Worm (Caenorhabditis elegans) whole organism, mixed stage, embryonic: Measurements from ENCODE around the gene col-145.

ENCODE experiments used
- M03D4.4 ChIP-seq: sonication (generic microtip); optimal IDR thresholded peaks from 2 replicates; lab custom pipeline; 2017; ENCODE audit warnings: mild to moderate bottlenecking, missing genetic modification characterization, missing compliant biosample characterization
- bed-3 ChIP-seq: fragments of 200-800 bp; sonication (Bioruptor generic); optimal IDR thresholded peaks from 3 replicates; lab custom pipeline; 2018; ENCODE audit warnings: mild to moderate bottlenecking, missing genetic modification characterization, moderate library complexity, missing compliant biosample characterization
- blmp-1 ChIP-seq: fragments of 150-350 bp; optimal IDR thresholded peaks from 2 replicates; lab custom pipeline; 2014; ENCODE audit warnings: missing biosample characterization, missing genetic modification characterization
- ceh-39 ChIP-seq: fragments of 150-350 bp; optimal IDR thresholded peaks from 2 replicates; lab custom pipeline; 2014; ENCODE audit warnings: missing biosample characterization, missing genetic modification characterization
- ceh-43 ChIP-seq: fragments of 200-800 bp; sonication (Bioruptor generic); optimal IDR thresholded peaks from 2 replicates; lab custom pipeline; 2018; ENCODE audit warnings: mild to moderate bottlenecking, missing genetic modification characterization, moderate library complexity, missing compliant biosample characterization
- ceh-83 ChIP-seq: fragments of 200-800 bp; sonication (Bioruptor generic); optimal IDR thresholded peaks from 2 replicates; lab custom pipeline; 2018; ENCODE audit warnings: mild to moderate bottlenecking, missing genetic modification characterization, missing compliant biosample characterization
- ces-1 ChIP-seq: fragments of 150-350 bp; optimal IDR thresholded peaks from 2 replicates; lab custom pipeline; 2014; ENCODE audit warnings: missing biosample characterization, missing genetic modification reagents, missing genetic modification characterization
- cnd-1 ChIP-seq: fragments of 200-800 bp; sonication (Bioruptor generic); optimal IDR thresholded peaks from 2 replicates; lab custom pipeline; 2018; ENCODE audit warnings: mild to moderate bottlenecking, missing genetic modification characterization, missing compliant biosample characterization
- drap-1 ChIP-seq: fragments of 200-800 bp; sonication (Bioruptor generic); optimal IDR thresholded peaks from 3 replicates; lab custom pipeline; 2018; ENCODE audit warnings: mild to moderate bottlenecking, missing genetic modification characterization, missing compliant biosample characterization
- elt-1 ChIP-seq: sonication (generic microtip); optimal IDR thresholded peaks from 2 replicates; lab custom pipeline; 2017; ENCODE audit warnings: missing genetic modification characterization, mild to moderate bottlenecking, missing compliant biosample characterization, antibody characterized with exemption, moderate library complexity, borderline replicate concordance; ENCODE audit not compliant: insufficient read depth
- elt-3 ChIP-seq: fragments of 150-350 bp; optimal IDR thresholded peaks from 2 replicates; lab custom pipeline; 2014; ENCODE audit warnings: missing biosample characterization, missing genetic modification characterization
- flh-1 ChIP-seq: fragments of 200-800 bp; sonication (Bioruptor generic); optimal IDR thresholded peaks from 2 replicates; lab custom pipeline; 2018; ENCODE audit warnings: mild to moderate bottlenecking, missing genetic modification characterization, moderate library complexity, missing compliant biosample characterization
- ham-2 ChIP-seq: fragments of 200-800 bp; sonication (Bioruptor generic); optimal IDR thresholded peaks from 2 replicates; lab custom pipeline; 2018; ENCODE audit warnings: mild to moderate bottlenecking, missing genetic modification characterization, missing compliant biosample characterization
- hlh-1 ChIP-seq: fragments of 150-350 bp; optimal IDR thresholded peaks from 2 replicates; lab custom pipeline; 2014; ENCODE audit warnings: missing biosample characterization, missing genetic modification reagents, missing genetic modification characterization
- lin-13 ChIP-seq: fragments of 150-350 bp; optimal IDR thresholded peaks from 2 replicates; lab custom pipeline; 2014; ENCODE audit warnings: missing biosample characterization, missing genetic modification characterization
- lin-32 ChIP-seq: fragments of 200-800 bp; sonication (Bioruptor generic); optimal IDR thresholded peaks from 2 replicates; lab custom pipeline; 2018; ENCODE audit warnings: mild to moderate bottlenecking, missing genetic modification characterization, missing compliant biosample characterization
- lsy-2 ChIP-seq: fragments of 150-350 bp; optimal IDR thresholded peaks from 2 replicates; lab custom pipeline; 2014; ENCODE audit warnings: missing biosample characterization, missing genetic modification characterization
- mab-5 ChIP-seq: fragments of 150-350 bp; optimal IDR thresholded peaks from 2 replicates; lab custom pipeline; 2014; ENCODE audit warnings: missing biosample characterization, missing genetic modification characterization
- mep-1 ChIP-seq: fragments of 150-350 bp; optimal IDR thresholded peaks from 2 replicates; lab custom pipeline; 2017; ENCODE audit warnings: missing biosample characterization, missing genetic modification reagents, missing genetic modification characterization, inconsistent platforms
- mls-2 ChIP-seq: sonication (generic microtip); optimal IDR thresholded peaks from 2 replicates; lab custom pipeline; 2016; ENCODE audit warnings: mild to moderate bottlenecking, missing genetic modification characterization, moderate library complexity, missing compliant biosample characterization
- nhr-12 ChIP-seq: fragments of 150-350 bp; optimal IDR thresholded peaks from 2 replicates; lab custom pipeline; 2014; ENCODE audit warnings: missing biosample characterization, missing genetic modification characterization
- nhr-2 ChIP-seq: fragments of 150-350 bp; optimal IDR thresholded peaks from 2 replicates; lab custom pipeline; 2014; ENCODE audit warnings: missing biosample characterization, missing genetic modification characterization
- nhr-237 ChIP-seq: fragments of 150-350 bp; optimal IDR thresholded peaks from 2 replicates; lab custom pipeline; 2014; ENCODE audit warnings: missing biosample characterization, missing genetic modification characterization
- nhr-28 ChIP-seq: fragments of 150-350 bp; optimal IDR thresholded peaks from 2 replicates; lab custom pipeline; 2014; ENCODE audit warnings: missing biosample characterization, missing genetic modification characterization
- nhr-76 ChIP-seq: sonication (generic microtip); optimal IDR thresholded peaks from 2 replicates; lab custom pipeline; 2017; ENCODE audit warnings: missing biosample characterization, missing genetic modification characterization
- pha-4 ChIP-seq: fragments of 150-350 bp; optimal IDR thresholded peaks from 2 replicates; lab custom pipeline; 2018; ENCODE audit warnings: missing biosample characterization, missing genetic modification reagents, missing genetic modification characterization
- sem-2 ChIP-seq: fragments of 200-800 bp; sonication (Bioruptor generic); optimal IDR thresholded peaks from 2 replicates; lab custom pipeline; 2018; ENCODE audit warnings: mild to moderate bottlenecking, missing genetic modification characterization, missing compliant biosample characterization
- snpc-4 ChIP-seq: fragments of 150-350 bp; optimal IDR thresholded peaks from 2 replicates; lab custom pipeline; 2014; ENCODE audit warnings: missing biosample characterization, missing genetic modification characterization
- sptf-1 ChIP-seq: sonication (generic microtip); optimal IDR thresholded peaks from 2 replicates; lab custom pipeline; 2017; ENCODE audit warnings: mild to moderate bottlenecking, missing genetic modification characterization, moderate library complexity, missing compliant biosample characterization
- tbx-8 ChIP-seq: fragments of 200-800 bp; sonication (Bioruptor generic); optimal IDR thresholded peaks from 2 replicates; lab custom pipeline; 2018; ENCODE audit warnings: mild to moderate bottlenecking, missing genetic modification characterization, moderate library complexity, missing compliant biosample characterization
- unc-120 ChIP-seq: sonication (generic microtip); optimal IDR thresholded peaks from 2 replicates; lab custom pipeline; 2017; ENCODE audit warnings: missing genetic modification characterization, missing compliant biosample characterization; ENCODE audit not compliant: poor library complexity, severe bottlenecking
- unc-39 ChIP-seq: fragments of 150-350 bp; optimal IDR thresholded peaks from 2 replicates; lab custom pipeline; 2014; ENCODE audit warnings: missing biosample characterization, missing genetic modification characterization
- unc-62 ChIP-seq: fragments of 150-350 bp; optimal IDR thresholded peaks from 2 replicates; lab custom pipeline; 2014; ENCODE audit warnings: missing biosample characterization, missing genetic modification reagents, missing genetic modification characterization
- zip-8 ChIP-seq: fragments of 150-350 bp; optimal IDR thresholded peaks from 2 replicates; lab custom pipeline; 2014; ENCODE audit warnings: missing biosample characterization, missing genetic modification characterization
- ztf-11 ChIP-seq: fragments of 150-350 bp; optimal IDR thresholded peaks from 2 replicates; lab custom pipeline; 2014; ENCODE audit warnings: missing biosample characterization, missing genetic modification characterization

The col-145 gene

DNA sequence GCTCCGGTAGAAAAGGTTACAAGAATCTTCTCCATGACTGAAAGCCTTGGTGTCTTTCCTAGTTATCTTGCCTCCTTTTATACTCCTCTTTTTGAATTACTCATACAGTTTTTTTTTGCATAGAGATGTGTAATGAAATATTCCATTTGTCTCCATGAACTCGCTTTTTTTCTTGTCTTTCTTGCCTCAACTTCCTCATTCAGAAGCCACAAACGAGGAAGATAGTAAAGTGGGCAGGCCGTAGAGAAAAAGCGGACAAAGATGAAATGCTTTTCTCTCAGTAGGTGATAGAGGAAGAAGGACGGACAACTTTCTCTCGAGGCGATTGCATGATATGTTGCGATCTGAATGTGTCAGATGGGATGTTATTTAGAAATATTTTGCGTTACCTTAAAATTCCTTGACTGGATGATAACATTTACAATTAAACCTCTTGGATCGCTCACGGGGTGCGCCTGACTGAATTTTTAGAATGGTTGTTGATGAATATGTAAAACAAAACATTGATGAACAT lies at the start of gene col-145:
col-145 (minus strand) TSS at position 51 of the 514 bp plus-strand sequence.
- TF ChIP-seq ham-2 (GFP tag; lab: Kevin White, UChicago) (no peak), M03D4.4 (tag; lab: Kevin White, UChicago) (no peak)
- TF ChIP-seq, all 35 proteins: peak for 0

ce11 chrV:9212499-9212898 lies 49.7 kb upstream of the col-145 start:
- peak; percentile 67 for TF ChIP-seq nhr-237 (tag; lab: Kevin White, UChicago)
- TF ChIP-seq blmp-1 (tag; lab: Kevin White, UChicago): no peak
- TF ChIP-seq sem-2 (GFP tag; lab: Kevin White, UChicago): no peak
- TF ChIP-seq ces-1 (GFP tag; lab: Kevin White, UChicago): peak; percentile 98
- TF ChIP-seq mab-5: no peak
- TF ChIP-seq unc-62: no peak
- no peak for TF ChIP-seq ham-2 (GFP tag; lab: Kevin White, UChicago)
- TF ChIP-seq zip-8 (tag; lab: Kevin White, UChicago): no peak
- no peak for TF ChIP-seq tbx-8 (GFP tag; lab: Kevin White, UChicago)
- no peak for TF ChIP-seq ztf-11 (tag; lab: Kevin White, UChicago)
- TF ChIP-seq drap-1 (GFP tag; lab: Kevin White, UChicago): no peak
- TF ChIP-seq lin-13: no peak
- TF ChIP-seq nhr-2 (tag; lab: Kevin White, UChicago): no peak
- no peak for TF ChIP-seq hlh-1 (tag; lab: Kevin White, UChicago)
- TF ChIP-seq mls-2: peak; percentile 27
- TF ChIP-seq mep-1 (tag; lab: Kevin White, UChicago): peak; percentile 76
- TF ChIP-seq nhr-76 (tag; lab: Kevin White, UChicago): no peak
- no peak for TF ChIP-seq flh-1 (GFP tag; lab: Kevin White, UChicago)
- TF ChIP-seq ceh-39 (tag; lab: Kevin White, UChicago): peak; percentile 40
- TF ChIP-seq lsy-2 (tag; lab: Kevin White, UChicago): peak; percentile 46
- TF ChIP-seq lin-32: no peak
- no peak for TF ChIP-seq sptf-1
- TF ChIP-seq cnd-1 (tag; lab: Kevin White, UChicago): no peak
- no peak for TF ChIP-seq snpc-4
- TF ChIP-seq unc-39: no peak
- no peak for TF ChIP-seq bed-3
- peak; percentile 74 for TF ChIP-seq pha-4 (tag; lab: Kevin White, UChicago)
- no peak for TF ChIP-seq nhr-28 (tag; lab: Kevin White, UChicago)
- TF ChIP-seq ceh-43 (GFP tag; lab: Kevin White, UChicago): no peak
- no peak for TF ChIP-seq M03D4.4 (tag; lab: Kevin White, UChicago)
- TF ChIP-seq ceh-83 (GFP tag; lab: Kevin White, UChicago): no peak
- TF ChIP-seq elt-1 (tag; lab: Kevin White, UChicago): no peak
- no peak for TF ChIP-seq nhr-12
- TF ChIP-seq unc-120: peak; percentile 82
- no peak for TF ChIP-seq elt-3 (tag; lab: Kevin White, UChicago)

- TF ChIP-seq ces-1 (GFP tag; lab: Kevin White, UChicago): peak; percentile 32
- no peak for TF ChIP-seq cnd-1 (tag; lab: Kevin White, UChicago)
- no peak for TF ChIP-seq nhr-76 (tag; lab: Kevin White, UChicago)
- TF ChIP-seq, all 35 proteins: peak for 1
Observed at ce11 chrV:9208878-9209277, 46.1 kb upstream of the col-145 start.

ce11 chrV:9207377-9207776 lies 44.6 kb upstream of the col-145 start, which contains the start of gene inx-10:
inx-10 (minus strand) TSS chrV:9207477.
- TF ChIP-seq mls-2: no peak

DNA sequence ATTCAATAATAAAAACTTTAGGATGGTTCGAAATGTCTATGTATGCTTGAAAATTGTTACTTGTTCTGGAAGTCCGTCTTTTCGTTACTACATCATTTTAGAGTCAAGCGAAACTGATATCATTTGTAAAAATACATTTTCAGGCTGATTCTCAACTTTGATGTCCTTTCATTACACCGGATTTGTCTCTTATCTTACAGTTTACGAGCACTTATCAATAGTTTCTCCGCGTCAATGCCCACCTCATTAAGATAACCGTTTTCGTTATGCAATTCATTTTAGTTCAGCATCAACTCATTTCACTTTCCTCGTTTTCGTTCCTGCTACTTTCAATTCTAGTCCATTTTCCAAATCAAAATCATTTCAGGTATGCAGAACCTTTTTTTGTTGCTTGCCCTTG lies 39.9 kb upstream of the col-145 start, which contains the start of gene asp-2:
asp-2 (plus strand) TSS at position 368 of the 400 bp plus-strand sequence.
- TF ChIP-seq lin-32 (no peak), sem-2 (GFP tag; lab: Kevin White, UChicago) (no peak), elt-1 (tag; lab: Kevin White, UChicago) (no peak), flh-1 (GFP tag; lab: Kevin White, UChicago) (no peak), M03D4.4 (tag; lab: Kevin White, UChicago) (no peak), unc-39 (no peak), cnd-1 (tag; lab: Kevin White, UChicago) (no peak), elt-3 (tag; lab: Kevin White, UChicago) (no peak), mls-2 (no peak), pha-4 (tag; lab: Kevin White, UChicago) (no peak), zip-8 (tag; lab: Kevin White, UChicago) (no peak), drap-1 (GFP tag; lab: Kevin White, UChicago) (no peak), ham-2 (GFP tag; lab: Kevin White, UChicago) (no peak), nhr-28 (tag; lab: Kevin White, UChicago) (no peak), nhr-12 (no peak), nhr-76 (tag; lab: Kevin White, UChicago) (no peak)
- TF ChIP-seq, all 35 proteins: peak for 0
